Worm (Caenorhabditis elegans) whole organism, L3 larva: ENCODE data around the gene F42A10.7.

ENCODE experiments used
- ZK546.5 ChIP-seq: sonication (generic microtip); optimal IDR thresholded peaks from 2 replicates; lab custom pipeline; 2017; ENCODE audit warnings: missing biosample characterization, missing genetic modification characterization
- ceh-28 ChIP-seq: fragments of 150-350 bp; optimal IDR thresholded peaks from 2 replicates; lab custom pipeline; 2014; ENCODE audit warnings: missing biosample characterization, missing genetic modification reagents, missing genetic modification characterization
- ceh-9 ChIP-seq: sonication (generic microtip); optimal IDR thresholded peaks from 2 replicates; lab custom pipeline; 2018; ENCODE audit warnings: missing biosample characterization, missing genetic modification characterization
- eor-1 ChIP-seq, 2 experiments: fragments of 150-350 bp; optimal IDR thresholded peaks; 2 replicates each; lab custom pipeline; 2014 to 2018; ENCODE audit warnings: missing biosample characterization in 2 of 2, missing genetic modification characterization in 2 of 2
- fkh-10 ChIP-seq: sonication (generic microtip); optimal IDR thresholded peaks from 2 replicates; lab custom pipeline; 2017; ENCODE audit warnings: missing biosample characterization, missing genetic modification reagents, missing genetic modification characterization
- fos-1 ChIP-seq: fragments of 150-350 bp; optimal IDR thresholded peaks from 2 replicates; lab custom pipeline; 2014; ENCODE audit warnings: missing biosample characterization, missing genetic modification characterization
- nhr-237 ChIP-seq: fragments of 150-350 bp; optimal IDR thresholded peaks from 2 replicates; lab custom pipeline; 2014; ENCODE audit warnings: missing biosample characterization, missing genetic modification characterization
- nhr-77 ChIP-seq: fragments of 150-350 bp; optimal IDR thresholded peaks from 2 replicates; lab custom pipeline; 2014; ENCODE audit warnings: missing biosample characterization, missing genetic modification characterization
- pha-4 ChIP-seq: fragments of 150-350 bp; optimal IDR thresholded peaks from 2 replicates; lab custom pipeline; 2014; ENCODE audit warnings: missing biosample characterization, missing genetic modification reagents, missing genetic modification characterization
- skn-1 ChIP-seq: fragments of 150-350 bp; optimal IDR thresholded peaks from 2 replicates; lab custom pipeline; 2014; ENCODE audit warnings: missing biosample characterization, missing genetic modification characterization
- snpc-4 ChIP-seq: fragments of 150-350 bp; optimal IDR thresholded peaks from 2 replicates; lab custom pipeline; 2014; ENCODE audit warnings: missing biosample characterization, missing genetic modification characterization
- tbx-2 ChIP-seq: sonication (generic microtip); optimal IDR thresholded peaks from 2 replicates; lab custom pipeline; 2016; ENCODE audit warnings: mild to moderate bottlenecking, missing genetic modification characterization, missing compliant biosample characterization
- ztf-11 ChIP-seq: fragments of 150-350 bp; optimal IDR thresholded peaks from 2 replicates; lab custom pipeline; 2014; ENCODE audit warnings: missing biosample characterization, missing genetic modification characterization

- TF ChIP-seq pha-4 (tag; lab: Kevin White, UChicago) (no peak), fkh-10 (GFP tag; lab: Kevin White, UChicago) (no peak), nhr-237 (tag; lab: Kevin White, UChicago) (no peak), ZK546.5 (tag; lab: Kevin White, UChicago) (no peak), eor-1 (tag; optimal IDR thresholded peaks at IDR 0.05; lab: Kevin White, UChicago) (no peak), tbx-2 (tag; lab: Kevin White, UChicago) (no peak), fos-1 (tag; lab: Kevin White, UChicago) (no peak), snpc-4 (tag; lab: Kevin White, UChicago) (no peak), skn-1 (tag; lab: Kevin White, UChicago) (no peak), ztf-11 (tag; lab: Kevin White, UChicago) (no peak), ceh-9 (no peak), ceh-28 (tag; lab: Kevin White, UChicago) (no peak), nhr-77 (tag; lab: Kevin White, UChicago) (no peak)
Measured at ce11 chrIII:6145309-6145708, 33.2 kb downstream of the F42A10.7 start.
